Worm (Caenorhabditis elegans): ENCODE measurements around the gene Y52E8A.6.

Y52E8A.6 gene

ce11 chrII:4319537-4320019 lies at the start of gene Y52E8A.6:
Y52E8A.6 (minus strand) TSS chrII:4319969.
- no peak for TF ChIP-seq fkh-10 (GFP tag; optimal IDR thresholded peaks at IDR 0.05)
- TF ChIP-seq tbx-2 (tag; optimal IDR thresholded peaks at IDR 0.05), result no peak
- TF ChIP-seq ceh-18 (tag; optimal IDR thresholded peaks at IDR 0.05), result no peak
- TF ChIP-seq ceh-48 (tag; optimal IDR thresholded peaks at IDR 0.05), result no peak
- no peak for TF ChIP-seq ceh-9 (tag; optimal IDR thresholded peaks at IDR 0.05)
- TF ChIP-seq pqm-1 (tag; optimal IDR thresholded peaks at IDR 0.05), result no peak
- TF ChIP-seq npax-4 (tag; optimal IDR thresholded peaks at IDR 0.05), result no peak
- TF ChIP-seq ceh-22 (tag; optimal IDR thresholded peaks at IDR 0.05), result no peak
- TF ChIP-seq ceh-6 (GFP tag; optimal IDR thresholded peaks at IDR 0.05), result no peak
- TF ChIP-seq ceh-2 (tag; optimal IDR thresholded peaks at IDR 0.05), result no peak
- TF ChIP-seq hlh-6 (tag; optimal IDR thresholded peaks at IDR 0.05), result no peak
- no peak for TF ChIP-seq nhr-11 (tag; optimal IDR thresholded peaks at IDR 0.05)
- no peak for TF ChIP-seq fkh-6 (tag; optimal IDR thresholded peaks at IDR 0.05)
- TF ChIP-seq nfya-1 (tag; optimal IDR thresholded peaks at IDR 0.05), result no peak
- no peak for TF ChIP-seq C08G9.2 (tag; optimal IDR thresholded peaks at IDR 0.05)
- no peak for TF ChIP-seq dve-1 (tag; optimal IDR thresholded peaks at IDR 0.05)
- no peak for TF ChIP-seq sox-2 (GFP tag; IDR thresholded peaks at IDR 0.05)

- TF ChIP-seq fax-1 (tag; optimal IDR thresholded peaks at IDR 0.05), result no peak
- no peak for TF ChIP-seq syd-9 (tag; optimal IDR thresholded peaks at IDR 0.05)
- no peak for TF ChIP-seq elt-4 (tag; optimal IDR thresholded peaks at IDR 0.05)
- no peak for TF ChIP-seq unc-86 (tag; optimal IDR thresholded peaks at IDR 0.05)
- TF ChIP-seq ztf-16 (tag; optimal IDR thresholded peaks at IDR 0.05), result no peak
- TF ChIP-seq ttx-3 (tag; optimal IDR thresholded peaks at IDR 0.05), result no peak
- TF ChIP-seq Y22D7AL.16 (tag; optimal IDR thresholded peaks at IDR 0.05), result no peak
- TF ChIP-seq pha-4 (tag; optimal IDR thresholded peaks at IDR 0.05), result no peak
- no peak for TF ChIP-seq ceh-30 (tag; optimal IDR thresholded peaks at IDR 0.05)
- no peak for TF ChIP-seq lim-6 (tag; optimal IDR thresholded peaks at IDR 0.05)
- no peak for TF ChIP-seq ahr-1 (tag; optimal IDR thresholded peaks at IDR 0.05)
- no peak for TF ChIP-seq zip-5 (tag; optimal IDR thresholded peaks at IDR 0.05)
- no peak for TF ChIP-seq ceh-24 (tag; optimal IDR thresholded peaks at IDR 0.05)
- no peak for TF ChIP-seq ceh-31 (tag; optimal IDR thresholded peaks at IDR 0.05)
- no peak for TF ChIP-seq fkh-6 (tag; optimal IDR thresholded peaks at IDR 0.05)
- no peak for TF ChIP-seq pros-1 (tag; optimal IDR thresholded peaks at IDR 0.05)
- no peak for TF ChIP-seq unc-3 (GFP tag; conservative IDR thresholded peaks at IDR 0.05)
- TF ChIP-seq unc-3 (tag; optimal IDR thresholded peaks at IDR 0.05), result no peak
- TF ChIP-seq ceh-34 (tag; optimal IDR thresholded peaks at IDR 0.05), result no peak
- no peak for TF ChIP-seq ceh-19 (GFP tag; optimal IDR thresholded peaks at IDR 0.05)
- TF ChIP-seq pha-2 (tag; optimal IDR thresholded peaks at IDR 0.05), result no peak
Observed at ce11 chrII:4367923-4368322, 48.2 kb upstream of the Y52E8A.6 start, which contains the start of gene try-9. try-9 (plus strand) TSS chrII:4368223.

ce11 chrII:4362088-4362487 lies 42.3 kb upstream of the Y52E8A.6 start:
- TF ChIP-seq ceh-19 (GFP tag; optimal IDR thresholded peaks at IDR 0.05), result no peak
- no peak for TF ChIP-seq che-1 (tag; optimal IDR thresholded peaks at IDR 0.05)
- TF ChIP-seq zip-5 (tag; optimal IDR thresholded peaks at IDR 0.05), result no peak
- TF ChIP-seq sox-4 (tag; optimal IDR thresholded peaks at IDR 0.05), result no peak
- TF ChIP-seq ama-1 (optimal IDR thresholded peaks at IDR 0.05), result no peak
- TF ChIP-seq pax-1 (tag; optimal IDR thresholded peaks at IDR 0.05), result no peak
- TF ChIP-seq nfya-1 (tag; optimal IDR thresholded peaks at IDR 0.05), result no peak
- TF ChIP-seq pqm-1 (tag; optimal IDR thresholded peaks at IDR 0.05), result no peak
- TF ChIP-seq ceh-30 (tag; optimal IDR thresholded peaks at IDR 0.05), result no peak
- TF ChIP-seq hlh-30 (tag; optimal IDR thresholded peaks at IDR 0.05; ENCODE audit: insufficient read depth), result no peak
- no peak for TF ChIP-seq Y22D7AL.16 (tag; optimal IDR thresholded peaks at IDR 0.05)
- TF ChIP-seq pag-3 (tag; optimal IDR thresholded peaks at IDR 0.05; ENCODE audit: borderline replicate concordance), result no peak
